Fruit fly (Drosophila melanogaster) Kc167 (cell line): ENCODE measurements around the gene CG10041.

ENCODE experiments used
- Myc ChIP-seq: fragments of >200 bp; optimal IDR thresholded peaks from 2 replicates; lab custom pipeline; 2017; ENCODE audit warnings: missing external identifiers
- insv ChIP-seq: fragments of >200 bp; optimal IDR thresholded peaks from 3 replicates; lab custom pipeline; 2018; ENCODE audit warnings: missing external identifiers
- psq ChIP-seq: fragments of >200 bp; optimal IDR thresholded peaks from 2 replicates; lab custom pipeline; 2017; ENCODE audit warnings: missing external identifiers
- ttk ChIP-seq: sonication (Bioruptor generic); optimal IDR thresholded peaks from 2 replicates; lab custom pipeline; 2017; ENCODE audit warnings: missing external identifiers

dm6 chr3R:12372800-12373199 is 20.9 kb upstream of the CG10041 start, which contains the start of gene GstD3:
- no peak for TF ChIP-seq ttk (lab: Kevin White, UChicago)
- TF ChIP-seq psq (lab: Kevin White, UChicago): no peak
- TF ChIP-seq insv: no peak
- TF ChIP-seq Myc (lab: Kevin White, UChicago): no peak
